Fruit fly (Drosophila melanogaster): ENCODE results near the gene Det.
A peak's percentile ranks its signal among the peaks of the same experiment; 100 is the strongest.

The Det gene

dm6 chr3R:17151376-17152026 lies 2.0 kb downstream of the Det start, which contains the start of gene CG5292 (continued):
- TF ChIP-seq fu2 (GFP tag; optimal IDR thresholded peaks at IDR 0.05) (no peak), CG43689 (GFP tag; IDR thresholded peaks at IDR 0.05) (no peak), CG18599 (GFP tag; optimal IDR thresholded peaks at IDR 0.05) (peak; percentile 59), CG16813 (GFP tag; IDR thresholded peaks at IDR 0.05; ENCODE audit: partially characterized antibody) (peak; percentile 45; the same call in 1 of the 3 replicates), CG6654 (GFP tag; optimal IDR thresholded peaks at IDR 0.05) (no peak), chm (GFP tag; IDR thresholded peaks at IDR 0.05) (0 out of 2 replicates have a peak, but pooled peaks have one; percentile 8), CG31441 (GFP tag; IDR thresholded peaks at IDR 0.05) (peak; percentile 95), CG3995 (GFP tag; optimal IDR thresholded peaks at IDR 0.05) (peak; percentile 99), Eip74EF (GFP tag; optimal IDR thresholded peaks at IDR 0.05) (no peak), Ravus (GFP tag; IDR thresholded peaks at IDR 0.05) (no peak), CG3407 (GFP tag; optimal IDR thresholded peaks at IDR 0.05) (no peak), bbx (GFP tag; IDR thresholded peaks at IDR 0.05; ENCODE audit: partially characterized antibody) (peak; percentile 62), toy (GFP tag; IDR thresholded peaks at IDR 0.05) (no peak), dati (GFP tag; IDR thresholded peaks at IDR 0.05) (no peak), cwo (GFP tag; optimal IDR thresholded peaks at IDR 0.05) (peak; percentile 9), HLH3B (GFP tag; IDR thresholded peaks at IDR 0.05) (peak; percentile 51), odd (GFP tag; optimal IDR thresholded peaks at IDR 0.05) (no peak), jumu (GFP tag; optimal IDR thresholded peaks at IDR 0.05) (no peak), zf30C (GFP tag; optimal IDR thresholded peaks at IDR 0.05) (no peak), tin (GFP tag; optimal IDR thresholded peaks at IDR 0.05) (peak; percentile 48), Usf (GFP tag; optimal IDR thresholded peaks at IDR 0.05) (no peak), Hsf (GFP tag; optimal IDR thresholded peaks at IDR 0.05) (peak; percentile 60), kay (GFP tag; optimal IDR thresholded peaks at IDR 0.05) (no peak), CG11504 (tag; optimal IDR thresholded peaks at IDR 0.05) (peak; percentile 62), CG32767 (GFP tag; IDR thresholded peaks at IDR 0.05) (0 out of 2 replicates have a peak, but pooled peaks have one; percentile 19), nerfin-1 (tag; optimal IDR thresholded peaks at IDR 0.05) (no peak), sr (GFP tag; IDR thresholded peaks at IDR 0.05) (no peak; the same call in 2 of the 3 replicates), YL-1 (GFP tag; optimal IDR thresholded peaks at IDR 0.05) (peak; percentile 72), CG17612 (GFP tag; IDR thresholded peaks at IDR 0.05) (no peak), mirr (GFP tag; optimal IDR thresholded peaks at IDR 0.05) (no peak), CG17186 (GFP tag; optimal IDR thresholded peaks at IDR 0.05) (peak; percentile 13), CG12219 (GFP tag; optimal IDR thresholded peaks at IDR 0.05) (no peak), CG13775 (GFP tag; optimal IDR thresholded peaks at IDR 0.05) (peak; percentile 37), aop (GFP tag; IDR thresholded peaks at IDR 0.05) (no peak), CG12071 (GFP tag; optimal IDR thresholded peaks at IDR 0.05) (no peak), wor (GFP tag; IDR thresholded peaks at IDR 0.05) (no peak), Bdp1 (GFP tag; optimal IDR thresholded peaks at IDR 0.05) (peak; percentile 9), B-H2 (GFP tag; optimal IDR thresholded peaks at IDR 0.05) (peak; percentile 57), nau (GFP tag; optimal IDR thresholded peaks at IDR 0.05) (no peak), CG8478 (optimal IDR thresholded peaks at IDR 0.05) (no peak), H2.0 (GFP tag; IDR thresholded peaks at IDR 0.05) (peak; percentile 26; the same call in 1 of the 2 replicates), chn (GFP tag; optimal IDR thresholded peaks at IDR 0.05) (peak; percentile 52), Med (GFP tag) (peak; percentile 91), Sox100B (GFP tag; optimal IDR thresholded peaks at IDR 0.05) (no peak), Oaz (GFP tag; IDR thresholded peaks at IDR 0.05) (no peak), Dp (GFP tag; optimal IDR thresholded peaks at IDR 0.05) (peak; percentile 42), lov (optimal IDR thresholded peaks at IDR 0.05) (no peak), lov (GFP tag; IDR thresholded peaks at IDR 0.05) (0 out of 3 replicates have a peak, but pooled peaks have one; percentile 42), D (optimal IDR thresholded peaks at IDR 0.05) (no peak), D (GFP tag; optimal IDR thresholded peaks at IDR 0.05) (peak; percentile 39), zfh2 (GFP tag; optimal IDR thresholded peaks at IDR 0.05) (peak; percentile 49)

All from whole organism, embryonic.